Worm (Caenorhabditis elegans) whole organism, L3 larva: ENCODE results near the gene D1086.1.

Experiments
- R02D3.7 ChIP-seq: fragments of 150-350 bp; optimal IDR thresholded peaks from 2 replicates; lab custom pipeline; 2014; ENCODE audit warnings: missing biosample characterization, missing genetic modification characterization
- ama-1 ChIP-seq: fragments of 150-350 bp; optimal IDR thresholded peaks from 2 replicates; lab custom pipeline; 2018
- egl-27 ChIP-seq: sonication (generic microtip); optimal IDR thresholded peaks from 4 replicates; lab custom pipeline; 2017; ENCODE audit warnings: missing biosample characterization, missing genetic modification reagents, missing genetic modification characterization
- elt-3 ChIP-seq, 3 experiments: fragments of 150-350 bp in 1 of 3; sonication (generic microtip) in 2 of 3; optimal IDR thresholded peaks; 2 replicates in 2 of 3; 4 replicates in 1 of 3; lab custom pipeline; 2014 to 2017; ENCODE audit warnings: missing biosample characterization in 3 of 3, missing genetic modification characterization in 3 of 3
- lin-15B ChIP-seq: fragments of 150-350 bp; optimal IDR thresholded peaks from 2 replicates; lab custom pipeline; 2014; ENCODE audit warnings: missing biosample characterization, missing genetic modification characterization
- nhr-11 ChIP-seq: fragments of 150-350 bp; optimal IDR thresholded peaks from 2 replicates; lab custom pipeline; 2014; ENCODE audit warnings: missing biosample characterization, missing genetic modification characterization
- nhr-25 ChIP-seq: sonication (generic microtip); optimal IDR thresholded peaks from 2 replicates; lab custom pipeline; 2017; ENCODE audit warnings: missing biosample characterization, missing genetic modification characterization
- nhr-28 ChIP-seq: fragments of 150-350 bp; optimal IDR thresholded peaks from 2 replicates; lab custom pipeline; 2014; ENCODE audit warnings: missing biosample characterization, missing genetic modification characterization
- nhr-43 ChIP-seq: sonication (generic microtip); optimal IDR thresholded peaks from 2 replicates; lab custom pipeline; 2016; ENCODE audit warnings: mild to moderate bottlenecking, missing genetic modification characterization, missing compliant biosample characterization; ENCODE audit not compliant: poor library complexity, severe bottlenecking
- snpc-4 ChIP-seq: fragments of 150-350 bp; optimal IDR thresholded peaks from 2 replicates; lab custom pipeline; 2014; ENCODE audit warnings: missing biosample characterization, missing genetic modification characterization
- unc-62 ChIP-seq: fragments of 150-350 bp; sonication (generic microtip); optimal IDR thresholded peaks from 4 replicates; lab custom pipeline; 2014; ENCODE audit warnings: missing biosample characterization, missing genetic modification reagents, missing genetic modification characterization
- ztf-4 ChIP-seq: fragments of 150-350 bp; optimal IDR thresholded peaks from 2 replicates; lab custom pipeline; 2014; ENCODE audit warnings: missing biosample characterization, missing genetic modification characterization

- TF ChIP-seq elt-3 (tag; optimal IDR thresholded peaks at IDR 0.05; lab: Kevin White, UChicago) (no peak), nhr-25 (tag; lab: Kevin White, UChicago) (no peak), nhr-43 (no peak), lin-15B (no peak), unc-62 (GFP tag; lab: Kevin White, UChicago) (no peak), nhr-11 (tag; lab: Kevin White, UChicago) (no peak), snpc-4 (tag; lab: Kevin White, UChicago) (no peak), nhr-28 (tag; lab: Kevin White, UChicago) (no peak), egl-27 (tag; lab: Kevin White, UChicago) (no peak), ztf-4 (no peak), ama-1 (lab: Kevin White, UChicago) (no peak), R02D3.7 (tag; lab: Kevin White, UChicago) (no peak)
Measured at ce11 chrV:14094546-14094945, 4.1 kb upstream of the D1086.1 start.
